Fruit fly (Drosophila melanogaster): Measurements from ENCODE around the gene mRpS21.

- TF ChIP-seq CG4318 (GFP tag; optimal IDR thresholded peaks at IDR 0.05) (peak; percentile 98), spab (GFP tag; optimal IDR thresholded peaks at IDR 0.05) (peak; percentile 97), Hr39 (GFP tag; optimal IDR thresholded peaks at IDR 0.05) (peak; percentile 96), Blimp-1 (GFP tag; optimal IDR thresholded peaks at IDR 0.05) (peak; percentile 94), CG6163 (GFP tag; IDR thresholded peaks at IDR 0.05) (peak; percentile 92), Lpt (GFP tag; optimal IDR thresholded peaks at IDR 0.05) (peak; percentile 98), dac (GFP tag; optimal IDR thresholded peaks at IDR 0.05) (peak; percentile 95), fd59A (GFP tag; optimal IDR thresholded peaks at IDR 0.05) (peak; percentile 92), CG8319 (GFP tag; optimal IDR thresholded peaks at IDR 0.05) (peak; percentile 97)
These were observed 17.1 kb downstream of the mRpS21 start, which contains the start of gene Dic1 for dm6 chr3R:13364175-13365174.
